Fruit fly (Drosophila melanogaster): ENCODE measurements around the gene CG1492.
A peak's percentile ranks its signal among the peaks of the same experiment; 100 is the strongest.

The CG1492 gene

dm6 chrX:12003437-12004394 is 8.3 kb downstream of the CG1492 start, which contains the start of gene fw (continued):
- no peak for TF ChIP-seq Doc3 (GFP tag; IDR thresholded peaks at IDR 0.05; ENCODE audit: partially characterized antibody)
- TF ChIP-seq CG8359 (GFP tag; optimal IDR thresholded peaks at IDR 0.05; ENCODE audit: borderline replicate concordance) = no peak
- peak; percentile 86 for TF ChIP-seq sens (GFP tag)
- TF ChIP-seq CG10979 (tag; optimal IDR thresholded peaks at IDR 0.05) = peak; percentile 16
- TF ChIP-seq Bgb (GFP tag; IDR thresholded peaks at IDR 0.05; ENCODE audit: partially characterized antibody) = no peak
- no peak for TF ChIP-seq Fer2 (tag; optimal IDR thresholded peaks at IDR 0.05)
- no peak for TF ChIP-seq disco-r (GFP tag; optimal IDR thresholded peaks at IDR 0.05)
- no peak for TF ChIP-seq CG13287 (GFP tag; IDR thresholded peaks at IDR 0.05; ENCODE audit: partially characterized antibody)
- no peak for TF ChIP-seq CG6654 (GFP tag; optimal IDR thresholded peaks at IDR 0.05)
- TF ChIP-seq ATbp (GFP tag; optimal IDR thresholded peaks at IDR 0.05) = peak; percentile 46
- peak; percentile 14 for TF ChIP-seq Fer1 (GFP tag; optimal IDR thresholded peaks at IDR 0.05)
- no peak for TF ChIP-seq D (optimal IDR thresholded peaks at IDR 0.05)
- peak; percentile 37 for TF ChIP-seq D (GFP tag; optimal IDR thresholded peaks at IDR 0.05)
- TF ChIP-seq esg (GFP tag; conservative IDR thresholded peaks at IDR 0.05) = peak; percentile 31; the same call in 1 of the 2 replicates
- TF ChIP-seq CG4820 (GFP tag; optimal IDR thresholded peaks at IDR 0.05) = no peak
- TF ChIP-seq gcm (GFP tag; optimal IDR thresholded peaks at IDR 0.05) = no peak
- TF ChIP-seq Oaz (GFP tag; IDR thresholded peaks at IDR 0.05) = no peak
- no peak for TF ChIP-seq HLH4C (GFP tag; IDR thresholded peaks at IDR 0.05; ENCODE audit: partially characterized antibody)
- TF ChIP-seq CG6854 (GFP tag; optimal IDR thresholded peaks at IDR 0.05) = no peak
- TF ChIP-seq grn (GFP tag; optimal IDR thresholded peaks at IDR 0.05) = no peak
- no peak for TF ChIP-seq br (optimal IDR thresholded peaks at IDR 0.05)
- no peak for TF ChIP-seq CG15073 (GFP tag; optimal IDR thresholded peaks at IDR 0.05)
- no peak for TF ChIP-seq Xbp1 (GFP tag; optimal IDR thresholded peaks at IDR 0.05)
- no peak for TF ChIP-seq Hr39 (optimal IDR thresholded peaks at IDR 0.05)
- TF ChIP-seq NC2β (GFP tag; optimal IDR thresholded peaks at IDR 0.05) = no peak
- TF ChIP-seq crol (GFP tag; IDR thresholded peaks at IDR 0.05) = no peak
- TF ChIP-seq Med (GFP tag) = peak; percentile 90
- TF ChIP-seq CG12155 (GFP tag; optimal IDR thresholded peaks at IDR 0.05) = no peak
- TF ChIP-seq CG6272 (GFP tag; IDR thresholded peaks at IDR 0.05) = 0 out of 2 replicates have a peak, but pooled peaks have one; percentile 21
- no peak for TF ChIP-seq ab (GFP tag; optimal IDR thresholded peaks at IDR 0.05)
- TF ChIP-seq CG12391 (tag; optimal IDR thresholded peaks at IDR 0.05) = peak; percentile 41
- TF ChIP-seq BtbVII (GFP tag; optimal IDR thresholded peaks at IDR 0.05) = no peak
- no peak for TF ChIP-seq Spps (tag; optimal IDR thresholded peaks at IDR 0.05)
- no peak for TF ChIP-seq CG10147 (GFP tag; optimal IDR thresholded peaks at IDR 0.05)
- peak; percentile 22 for TF ChIP-seq CG17829 (tag; optimal IDR thresholded peaks at IDR 0.05)
- TF ChIP-seq repo (GFP tag; optimal IDR thresholded peaks at IDR 0.05) = peak; percentile 39
- TF ChIP-seq HHEX (GFP tag; optimal IDR thresholded peaks at IDR 0.05) = no peak
- TF ChIP-seq pzg (GFP tag; optimal IDR thresholded peaks at IDR 0.05) = no peak
- no peak for TF ChIP-seq gt (GFP tag; IDR thresholded peaks at IDR 0.05)
- no peak for TF ChIP-seq CG34376 (GFP tag; optimal IDR thresholded peaks at IDR 0.05)
- no peak for TF ChIP-seq Nf-YB (GFP tag; optimal IDR thresholded peaks at IDR 0.05)
- TF ChIP-seq CG6791 (GFP tag; IDR thresholded peaks at IDR 0.05; ENCODE audit: partially characterized antibody) = no peak
- no peak for TF ChIP-seq CG17186 (GFP tag; optimal IDR thresholded peaks at IDR 0.05)
- peak; percentile 31 for TF ChIP-seq ems (GFP tag; optimal IDR thresholded peaks at IDR 0.05)
- no peak for TF ChIP-seq tup (GFP tag; optimal IDR thresholded peaks at IDR 0.05)
- no peak for TF ChIP-seq CG31365 (tag; optimal IDR thresholded peaks at IDR 0.05)
- TF ChIP-seq crp (GFP tag; optimal IDR thresholded peaks at IDR 0.05) = no peak
- TF ChIP-seq CG3163 (GFP tag; optimal IDR thresholded peaks at IDR 0.05) = peak; percentile 5
- TF ChIP-seq CG13424 (tag; optimal IDR thresholded peaks at IDR 0.05) = no peak

Measured in whole organism, embryonic.